Worm (Caenorhabditis elegans): ENCODE measurements around the gene mgrn-1.

DNA sequence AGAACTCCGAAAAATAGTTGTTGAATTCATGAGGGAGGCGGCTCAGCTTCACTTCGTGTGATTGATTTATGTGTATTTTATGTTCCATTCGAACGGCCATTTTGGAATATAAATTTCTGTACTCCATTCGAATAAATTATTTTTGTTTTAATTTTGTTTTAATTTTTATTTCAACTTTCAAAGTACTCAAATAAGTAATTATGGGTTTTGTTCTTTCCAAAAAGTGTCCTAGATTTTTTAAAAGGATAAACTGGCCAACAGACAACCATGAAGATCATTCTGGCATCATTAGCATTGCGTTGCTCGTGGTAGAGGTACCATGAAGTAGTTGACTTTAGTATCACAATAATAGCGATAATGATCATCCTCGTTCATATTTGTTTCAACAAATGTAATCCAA, 15.1 kb upstream of the mgrn-1 start:
- no peak for TF ChIP-seq egl-27 (tag; optimal IDR thresholded peaks at IDR 0.05)
- TF ChIP-seq R02D3.7 (tag; optimal IDR thresholded peaks at IDR 0.05): no peak
- TF ChIP-seq snpc-4 (tag; optimal IDR thresholded peaks at IDR 0.05): no peak
- no peak for TF ChIP-seq ceh-82 (tag; optimal IDR thresholded peaks at IDR 0.05)
- TF ChIP-seq ceh-9 (tag; optimal IDR thresholded peaks at IDR 0.05): no peak
- TF ChIP-seq daf-12 (tag; optimal IDR thresholded peaks at IDR 0.05): no peak
- no peak for TF ChIP-seq nhr-12 (tag; optimal IDR thresholded peaks at IDR 0.05)
- no peak for TF ChIP-seq mdl-1 (tag; optimal IDR thresholded peaks at IDR 0.05)
- TF ChIP-seq fkh-10 (GFP tag; optimal IDR thresholded peaks at IDR 0.05): no peak
- no peak for TF ChIP-seq aly-2 (tag; optimal IDR thresholded peaks at IDR 0.05)
- no peak for TF ChIP-seq elt-2 (tag; optimal IDR thresholded peaks at IDR 0.05)
- no peak for TF ChIP-seq elt-3 (tag; optimal IDR thresholded peaks at IDR 0.05)
- TF ChIP-seq nhr-237 (tag; optimal IDR thresholded peaks at IDR 0.05): no peak
